Fruit fly (Drosophila melanogaster): Measurements from ENCODE around the gene RpL17.

Gene RpL17

DNA sequence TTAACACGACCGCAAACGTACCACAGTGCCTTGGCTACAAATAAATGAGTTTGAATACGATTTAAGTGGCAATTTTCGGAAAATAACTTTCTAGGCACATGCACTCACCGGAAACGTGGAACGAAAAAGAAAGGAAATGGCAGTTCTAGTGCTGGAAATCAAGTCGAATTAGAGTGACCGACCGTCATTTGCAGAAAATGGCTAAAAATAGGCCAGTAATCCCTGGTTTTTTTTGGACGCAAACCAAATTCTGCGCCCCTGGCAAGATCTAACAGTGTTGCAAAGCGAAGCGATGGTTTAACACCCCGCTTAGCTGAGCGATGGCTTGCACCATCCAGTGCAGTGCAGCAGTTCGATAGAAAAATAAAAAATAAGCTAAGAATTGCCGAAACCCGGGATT lies at the start of gene RpL17:
TSS of gene RpL17 (minus strand) at position 151 of the 400 bp plus-strand sequence.
- TF ChIP-seq noc (tag; optimal IDR thresholded peaks at IDR 0.05): peak; percentile 64

DNA sequence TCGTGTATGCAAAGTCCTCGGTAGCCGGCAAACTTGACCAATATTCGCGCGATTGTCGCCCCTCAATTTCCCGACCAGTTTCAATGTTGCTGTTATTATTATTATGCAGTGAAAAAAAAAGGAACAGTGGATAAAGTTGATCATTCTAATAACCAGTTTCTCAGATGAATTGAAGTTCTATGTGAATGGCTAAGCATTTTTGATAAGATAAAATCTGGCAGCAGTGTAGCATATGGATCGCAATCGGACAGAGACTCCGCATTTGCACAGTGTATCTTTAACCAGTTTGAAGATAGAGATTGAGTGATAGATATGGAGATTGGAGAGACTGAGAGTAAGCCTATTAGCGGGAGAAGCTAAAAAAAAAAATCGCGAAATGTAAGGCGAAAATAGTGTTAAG lies 49.4 kb upstream of the RpL17 start:
- TF ChIP-seq noc (tag; optimal IDR thresholded peaks at IDR 0.05): peak; percentile 82

DNA sequence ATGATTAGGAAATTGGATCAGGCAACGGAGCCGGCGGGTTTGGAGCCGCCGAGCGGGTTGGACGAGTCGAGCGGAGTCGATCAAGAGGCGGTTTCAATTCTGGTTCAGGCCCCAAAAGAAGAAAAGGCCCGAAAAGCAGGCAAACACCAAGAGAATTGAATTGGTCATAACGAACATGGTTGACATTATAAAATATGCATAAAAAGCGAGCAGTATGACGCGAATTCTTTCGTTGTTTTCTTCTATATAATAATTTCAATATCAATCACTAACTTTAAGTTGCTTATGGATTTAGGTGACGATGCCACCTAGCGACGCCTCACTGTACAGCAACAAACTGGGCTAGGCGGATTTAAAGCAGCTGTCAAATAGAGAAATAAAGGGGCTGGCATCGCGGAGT lies 48.9 kb upstream of the RpL17 start:
- TF ChIP-seq noc (tag; optimal IDR thresholded peaks at IDR 0.05): no peak

DNA sequence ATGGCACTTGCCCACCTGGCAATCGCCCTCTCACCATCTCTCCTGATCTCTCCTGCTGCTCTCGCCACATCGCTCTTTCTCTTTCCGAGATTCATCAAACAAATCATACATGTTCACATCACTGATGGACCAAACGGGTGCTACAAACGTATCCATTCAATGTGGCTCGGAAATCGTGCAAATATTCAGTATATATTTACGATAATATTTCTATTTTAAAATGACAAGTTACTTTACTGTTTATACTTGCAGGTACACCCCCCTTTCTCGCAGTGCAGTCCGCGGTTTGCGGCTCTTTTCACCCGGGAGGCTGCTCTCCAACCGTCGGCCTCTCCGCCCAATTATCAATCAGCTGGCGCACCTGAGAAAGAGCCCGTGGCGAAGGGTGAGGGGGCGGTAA lies 47.5 kb upstream of the RpL17 start:
- peak; percentile 43 for TF ChIP-seq noc (tag; optimal IDR thresholded peaks at IDR 0.05)

DNA sequence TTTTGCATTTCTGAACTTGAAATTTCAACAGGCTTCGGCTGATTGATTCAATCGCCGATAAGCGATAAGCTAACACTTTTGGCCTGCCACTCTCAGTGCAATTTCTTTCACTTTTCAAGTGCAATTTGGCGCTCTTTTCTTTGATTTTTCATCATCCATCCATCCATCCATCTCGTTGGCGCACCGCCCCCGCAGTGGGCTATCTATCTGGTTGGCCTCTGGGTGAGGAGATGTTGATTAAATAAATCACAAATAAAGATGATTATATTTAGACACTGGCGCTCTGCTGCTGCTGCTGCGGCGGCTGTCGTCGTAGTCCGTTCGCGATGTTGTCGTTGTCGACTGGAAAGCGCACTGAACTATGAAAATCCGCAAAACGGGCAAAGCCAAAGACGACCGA lies 46.9 kb upstream of the RpL17 start:
- TF ChIP-seq noc (tag; optimal IDR thresholded peaks at IDR 0.05): no peak

DNA sequence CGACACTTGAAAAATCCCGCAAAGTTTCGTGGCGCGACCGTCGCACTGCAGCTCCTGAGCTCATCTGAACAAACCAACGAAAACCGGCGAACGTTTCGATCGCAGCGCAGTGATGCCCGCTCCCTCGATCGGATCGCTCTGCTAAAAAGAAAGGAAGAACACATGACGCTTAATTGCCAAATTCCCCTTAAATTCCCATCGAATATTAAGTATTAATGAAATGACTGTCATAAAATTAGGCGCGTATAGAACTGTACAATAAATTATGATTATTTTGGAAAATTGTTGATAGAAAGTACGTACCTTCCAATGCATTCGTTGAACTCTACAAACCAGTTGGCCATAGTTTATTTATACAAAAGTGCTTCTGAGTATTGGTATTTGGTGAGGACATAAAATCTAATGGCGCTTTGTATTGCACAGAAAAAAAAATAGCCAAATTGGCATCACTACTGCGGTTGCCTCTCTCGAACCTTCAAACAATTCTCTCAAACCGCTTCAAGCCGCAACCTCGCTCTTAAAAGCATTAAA lies 35.6 kb upstream of the RpL17 start, which contains the start of gene shf:
TSS of gene shf (minus strand) at position 51 of the 531 bp plus-strand sequence.
- TF ChIP-seq noc (tag; optimal IDR thresholded peaks at IDR 0.05): no peak

DNA sequence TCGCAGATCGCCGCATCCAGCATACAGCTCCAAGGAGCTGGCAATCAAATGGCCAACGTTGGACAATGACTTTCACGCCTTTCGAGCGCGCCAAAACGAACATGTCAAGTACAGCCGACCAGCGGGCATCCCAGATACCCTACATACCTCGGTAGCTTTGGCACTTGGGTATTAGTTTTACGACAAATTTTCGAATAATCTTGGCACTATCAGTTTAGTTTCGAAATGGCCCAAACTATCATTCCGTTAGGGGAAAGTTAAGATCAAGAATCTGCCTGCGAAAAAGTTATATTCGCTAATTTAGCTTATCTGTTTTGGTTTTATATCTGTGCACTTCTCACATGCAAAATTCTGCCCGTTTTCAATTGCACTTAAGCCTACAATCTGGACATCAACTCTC lies 34.7 kb upstream of the RpL17 start:
- no peak for TF ChIP-seq noc (tag; optimal IDR thresholded peaks at IDR 0.05)

DNA sequence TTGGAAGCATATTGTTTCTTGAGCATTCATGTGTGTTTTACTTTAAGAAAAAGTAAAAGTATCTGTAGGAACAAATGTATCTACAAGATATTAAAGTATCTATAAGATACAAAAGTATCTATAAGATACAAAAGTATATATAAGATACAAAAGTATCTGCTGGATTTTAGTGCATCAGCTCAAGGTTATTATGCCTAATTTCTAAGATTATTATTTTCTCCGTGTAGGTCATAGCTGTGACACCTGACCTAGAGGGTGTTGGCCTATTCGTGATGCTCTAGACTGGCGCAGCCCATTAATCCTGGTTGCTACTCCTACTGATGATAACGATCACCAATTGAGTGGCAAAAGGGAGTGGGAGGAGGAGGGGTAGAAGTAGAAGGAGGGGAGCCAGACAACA lies 34.0 kb upstream of the RpL17 start:
- no peak for TF ChIP-seq noc (tag; optimal IDR thresholded peaks at IDR 0.05)

DNA sequence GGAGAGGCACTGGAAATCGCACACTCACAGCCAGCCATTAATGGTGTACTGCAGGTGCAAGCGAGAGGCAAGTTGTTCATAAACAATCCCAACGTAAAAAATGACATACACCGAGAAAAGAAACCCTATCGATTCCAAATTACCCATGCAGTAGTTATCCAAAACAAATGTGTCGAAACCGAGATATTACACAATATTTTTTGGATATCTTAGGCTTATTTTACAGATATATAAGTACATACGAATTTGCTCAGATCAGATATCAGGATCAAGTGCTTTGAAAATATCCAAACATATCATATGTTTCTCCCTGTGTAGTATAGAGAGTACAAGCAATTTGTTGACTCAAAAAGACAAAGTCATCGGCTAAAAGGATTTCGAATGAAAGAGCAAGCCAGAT lies 33.4 kb upstream of the RpL17 start:
- no peak for TF ChIP-seq noc (tag; optimal IDR thresholded peaks at IDR 0.05)

DNA sequence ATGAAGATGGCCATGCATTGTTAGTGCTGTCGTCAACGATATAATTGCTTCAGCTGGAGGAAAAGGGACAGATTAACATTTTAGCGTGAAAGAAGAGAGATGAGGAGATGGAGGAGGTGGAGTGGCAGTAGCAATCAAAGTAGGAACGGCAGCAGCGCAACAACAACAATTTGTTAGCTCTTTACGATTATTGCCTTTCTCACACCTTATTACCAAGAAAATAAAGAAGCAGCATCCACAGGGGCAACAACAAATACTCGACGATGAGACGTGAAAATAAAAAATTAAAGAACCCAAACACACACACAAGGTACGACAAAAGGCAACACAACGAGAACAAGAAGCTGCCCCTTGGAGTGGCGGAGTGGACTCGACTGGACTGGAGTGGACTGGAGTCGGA lies 32.9 kb upstream of the RpL17 start:
- no peak for TF ChIP-seq noc (tag; optimal IDR thresholded peaks at IDR 0.05)

DNA sequence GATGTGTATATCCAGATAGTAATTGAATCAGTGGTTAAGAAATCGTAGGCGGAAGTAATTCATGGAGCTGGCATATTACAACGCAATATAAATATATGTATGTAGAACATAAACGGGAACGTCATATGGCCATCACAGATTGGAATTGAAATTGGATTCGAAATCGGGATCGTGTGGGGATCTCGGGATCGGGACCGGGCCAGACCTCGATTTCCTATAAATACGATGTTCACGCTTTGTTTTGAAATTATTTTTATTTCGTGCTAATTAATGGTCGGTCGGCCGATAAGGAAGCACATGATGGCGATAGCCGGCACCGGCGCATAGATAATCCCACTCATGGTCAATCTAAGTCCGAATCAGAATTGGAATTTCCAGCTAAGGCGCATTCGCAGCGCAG lies 32.2 kb upstream of the RpL17 start:
- TF ChIP-seq noc (tag; optimal IDR thresholded peaks at IDR 0.05): peak; percentile 28

DNA sequence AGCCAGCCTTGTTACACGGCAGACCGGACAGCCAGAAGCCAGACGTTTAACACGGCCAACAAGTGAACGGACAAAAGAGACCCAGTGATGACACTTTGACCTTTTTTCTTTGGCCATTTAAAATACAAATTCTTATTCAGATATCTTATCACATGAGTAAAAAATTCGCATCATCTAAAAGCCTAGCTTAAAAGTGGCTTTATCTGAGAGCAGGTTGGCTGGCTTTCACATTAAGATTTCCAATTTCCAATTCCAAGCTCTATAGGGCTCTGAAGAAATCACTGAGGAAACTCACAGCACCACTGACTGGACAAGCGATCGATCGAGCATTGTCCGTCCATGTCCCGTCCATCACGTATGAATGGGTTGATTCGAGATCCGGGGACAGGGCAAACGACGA lies 31.6 kb upstream of the RpL17 start:
- no peak for TF ChIP-seq noc (tag; optimal IDR thresholded peaks at IDR 0.05)

DNA sequence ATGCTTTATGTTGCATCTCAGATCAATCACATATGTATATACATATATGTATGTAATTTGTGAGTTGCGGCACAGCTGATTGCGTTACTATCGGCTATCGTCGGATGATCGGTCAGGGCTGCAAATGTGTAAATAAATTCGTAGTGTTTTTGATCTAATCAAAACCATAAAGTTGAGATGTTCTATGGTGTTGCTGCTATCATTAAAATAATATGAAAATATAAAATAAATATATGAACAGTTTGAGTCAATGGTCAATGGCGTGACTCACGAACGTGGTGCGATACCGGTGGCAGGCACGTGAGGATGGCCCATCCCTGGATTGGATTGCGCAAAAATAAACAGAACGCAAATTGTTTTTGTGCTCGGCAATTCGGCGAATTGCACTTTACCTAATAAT lies 26.9 kb upstream of the RpL17 start, which contains the start of gene Coq7:
TSS of gene Coq7 (plus strand) at position 302 of the 400 bp plus-strand sequence.
- TF ChIP-seq noc (tag; optimal IDR thresholded peaks at IDR 0.05): peak; percentile 77

DNA sequence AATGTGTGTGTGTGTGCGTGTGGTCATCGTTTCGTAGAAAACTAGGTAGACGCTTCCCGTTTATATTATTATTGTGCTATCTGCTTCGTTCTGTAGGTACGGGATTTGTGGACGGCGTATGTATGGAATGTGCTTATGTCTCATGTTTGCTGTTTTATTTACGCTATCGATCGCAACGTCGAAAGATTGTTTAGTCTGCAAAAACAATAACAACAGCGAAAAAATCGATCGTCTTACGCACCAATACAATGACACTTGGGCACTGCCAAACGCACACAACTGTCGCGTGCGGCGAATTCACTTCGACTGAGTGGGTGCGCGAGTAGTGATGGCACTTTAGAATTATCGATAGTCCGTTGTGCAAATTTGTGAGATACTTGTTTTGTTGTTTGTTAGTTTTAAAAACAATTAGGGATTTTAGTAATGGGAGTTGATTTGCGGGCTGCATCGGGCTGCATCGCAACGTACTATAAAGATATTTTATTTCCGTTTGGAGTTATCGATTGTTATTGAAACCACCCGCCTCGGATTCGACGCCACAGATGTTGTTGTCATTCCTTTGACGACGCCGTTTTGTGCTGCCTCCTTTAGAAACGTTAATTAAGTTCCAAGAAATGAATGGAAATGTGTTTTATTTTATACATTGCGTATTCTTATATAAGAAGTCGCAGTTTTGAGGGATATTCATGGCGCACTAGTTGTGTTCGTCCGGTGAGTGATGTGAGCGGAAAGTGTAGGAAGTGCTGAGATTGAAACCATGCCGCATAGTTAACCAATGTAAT lies 15.3 kb upstream of the RpL17 start:
- no peak for TF ChIP-seq noc (tag; optimal IDR thresholded peaks at IDR 0.05)

DNA sequence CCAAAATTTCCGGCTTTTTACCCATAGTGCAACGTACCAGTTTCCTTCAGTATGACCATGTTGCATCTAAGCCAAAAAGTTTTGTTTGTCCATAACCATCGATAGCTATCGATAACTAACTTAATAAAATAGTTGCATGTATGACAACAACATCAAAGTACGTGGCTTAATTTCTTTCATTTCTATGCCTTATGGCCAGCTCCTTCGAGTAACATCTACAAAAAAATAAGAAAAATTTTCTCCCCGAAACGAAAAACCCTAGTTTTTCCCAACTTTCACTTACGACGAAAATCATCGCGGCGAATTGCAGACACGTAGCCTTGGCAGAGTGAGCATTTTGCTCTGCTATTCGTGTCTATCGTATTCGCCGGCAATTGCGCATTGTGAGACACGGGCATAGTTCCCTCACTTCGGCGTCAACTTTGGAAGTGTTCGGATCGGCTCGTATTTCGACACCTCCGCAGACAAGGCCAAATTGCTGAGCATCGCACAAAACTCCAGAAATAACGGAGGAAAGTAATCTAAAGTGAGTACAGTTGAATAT lies 12.2 kb upstream of the RpL17 start, which contains the start of gene sov:
TSS of gene sov (plus strand) at position 148 of the 544 bp plus-strand sequence.
- TF ChIP-seq noc (tag; optimal IDR thresholded peaks at IDR 0.05): no peak

DNA sequence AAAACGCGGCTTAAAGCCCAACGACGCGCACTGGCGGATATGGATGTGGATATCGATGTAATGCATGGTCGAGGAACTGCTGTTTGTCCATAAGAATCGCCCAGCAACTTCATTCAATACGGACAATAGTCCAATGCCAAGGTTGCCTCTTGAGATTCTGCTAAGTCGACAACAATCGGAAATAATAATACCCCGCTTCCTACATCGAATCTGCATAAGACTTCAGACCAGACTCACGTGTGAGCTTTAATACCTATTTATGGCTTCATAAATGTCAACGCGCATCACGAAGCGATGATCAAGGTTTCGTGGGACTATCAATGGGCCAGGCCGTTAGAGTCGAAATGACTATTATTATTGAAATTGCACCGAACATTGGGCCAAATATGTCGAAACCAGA lies 7.9 kb upstream of the RpL17 start:
- TF ChIP-seq noc (tag; optimal IDR thresholded peaks at IDR 0.05): no peak

DNA sequence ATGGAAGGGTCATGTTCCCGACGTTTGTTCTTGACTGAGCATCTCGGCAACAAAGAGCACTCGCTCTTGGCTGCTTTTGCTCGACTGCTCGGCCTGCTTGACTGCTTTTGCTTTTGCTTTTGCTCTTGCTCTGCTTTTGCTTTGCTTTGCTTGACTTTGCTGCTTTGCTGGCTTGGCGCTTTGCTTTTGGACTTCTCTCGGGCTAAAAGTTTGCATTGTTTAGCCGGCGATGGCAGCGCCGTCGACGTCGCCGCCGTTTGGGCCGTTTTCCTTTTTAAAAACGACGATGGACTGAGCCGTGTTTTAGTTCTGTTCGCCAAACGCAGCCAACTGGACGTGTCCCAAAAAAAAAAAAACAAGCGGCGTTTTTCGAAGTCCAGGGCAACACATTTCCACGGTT lies 3.2 kb upstream of the RpL17 start, which contains the start of gene CG14439:
TSS of gene CG14439 (plus strand) at position 301 of the 400 bp plus-strand sequence.
- no peak for TF ChIP-seq noc (tag; optimal IDR thresholded peaks at IDR 0.05)

Data from whole organism, larva.